Worm (Caenorhabditis elegans) whole organism, dauer: ENCODE results near the gene klp-11.
"Not testable (repeated sequence)": the region's sequence is repeated elsewhere in the genome, so short reads cannot be mapped to it uniquely, and the experiment has no call there.

ENCODE experiments used
- unc-62 ChIP-seq: sonication (generic microtip); optimal IDR thresholded peaks from 2 replicates; lab custom pipeline; 2017; ENCODE audit warnings: missing biosample characterization, missing genetic modification reagents, missing genetic modification characterization

Gene klp-11

DNA sequence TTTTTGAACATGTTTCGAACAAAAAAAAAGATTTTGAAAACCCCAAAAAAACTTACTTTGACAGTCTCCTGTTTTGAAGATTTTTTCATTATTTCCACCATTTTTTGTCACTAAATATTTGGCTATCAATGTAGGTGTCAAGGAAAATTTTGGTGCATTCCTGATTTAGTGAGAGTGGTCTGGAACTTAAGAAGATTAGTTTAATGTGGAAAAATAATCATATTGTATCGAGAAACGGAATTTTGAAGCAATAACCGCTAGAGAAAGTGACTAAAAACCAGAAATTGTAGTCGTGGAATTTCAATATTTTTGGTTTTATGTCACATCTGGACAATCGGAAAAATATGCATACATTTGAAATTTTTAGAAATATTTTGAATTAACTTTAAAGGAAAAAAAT is at the start of gene klp-11, which contains the start of gene F20C5.11:
Gene klp-11 (minus strand): TSS at position 171 of the 400 bp plus-strand sequence.
Gene F20C5.11 (minus strand): TSS at position 101 of the 400 bp plus-strand sequence.
- TF ChIP-seq unc-62 (GFP tag; lab: Kevin White, UChicago) = no peak

DNA sequence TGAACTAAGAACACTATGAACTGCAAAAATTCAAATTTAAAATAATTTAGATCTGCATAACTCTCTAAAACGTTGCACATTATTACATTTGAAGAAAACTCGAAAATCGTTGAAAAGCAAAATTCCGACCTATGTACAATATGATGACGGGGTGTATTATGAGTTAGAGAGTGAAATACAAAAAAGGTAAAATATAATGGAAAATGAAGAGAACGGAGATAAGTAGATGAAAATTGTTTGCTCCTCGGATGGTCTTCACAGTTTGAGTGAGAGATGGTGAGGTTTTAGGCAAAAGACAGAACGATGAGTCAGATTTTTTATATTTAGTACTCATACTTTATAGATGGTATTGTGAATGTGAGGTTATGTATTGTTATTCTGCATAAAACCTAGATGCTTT is 45.5 kb upstream of the klp-11 start:
- no peak for TF ChIP-seq unc-62 (GFP tag; lab: Kevin White, UChicago)

DNA sequence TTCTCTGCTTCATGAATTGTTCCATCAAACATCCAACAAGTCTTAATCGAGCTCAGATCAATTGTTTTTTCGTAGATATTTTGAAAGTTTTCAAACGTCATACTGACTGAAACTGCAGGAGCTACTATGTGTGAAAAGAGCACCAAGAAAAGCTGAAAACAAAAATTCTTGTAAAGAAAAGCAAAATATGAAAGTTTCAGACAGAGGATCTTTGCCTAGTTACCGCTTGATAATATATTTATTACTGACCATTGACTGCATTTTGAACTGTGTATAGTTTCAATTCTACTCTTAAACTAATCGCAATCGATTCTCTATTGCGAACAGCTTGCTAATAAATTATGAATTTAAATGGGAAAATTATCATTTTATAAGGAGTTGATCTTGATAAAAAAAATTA is 36.4 kb upstream of the klp-11 start, which contains the start of gene clec-182:
Gene clec-182 (minus strand): TSS at position 101 of the 400 bp plus-strand sequence.
- TF ChIP-seq unc-62 (GFP tag; lab: Kevin White, UChicago) = no peak

ce11 chrIV:8796246-8796645 is 34.4 kb upstream of the klp-11 start:
- TF ChIP-seq unc-62 (GFP tag; lab: Kevin White, UChicago) = no peak

DNA sequence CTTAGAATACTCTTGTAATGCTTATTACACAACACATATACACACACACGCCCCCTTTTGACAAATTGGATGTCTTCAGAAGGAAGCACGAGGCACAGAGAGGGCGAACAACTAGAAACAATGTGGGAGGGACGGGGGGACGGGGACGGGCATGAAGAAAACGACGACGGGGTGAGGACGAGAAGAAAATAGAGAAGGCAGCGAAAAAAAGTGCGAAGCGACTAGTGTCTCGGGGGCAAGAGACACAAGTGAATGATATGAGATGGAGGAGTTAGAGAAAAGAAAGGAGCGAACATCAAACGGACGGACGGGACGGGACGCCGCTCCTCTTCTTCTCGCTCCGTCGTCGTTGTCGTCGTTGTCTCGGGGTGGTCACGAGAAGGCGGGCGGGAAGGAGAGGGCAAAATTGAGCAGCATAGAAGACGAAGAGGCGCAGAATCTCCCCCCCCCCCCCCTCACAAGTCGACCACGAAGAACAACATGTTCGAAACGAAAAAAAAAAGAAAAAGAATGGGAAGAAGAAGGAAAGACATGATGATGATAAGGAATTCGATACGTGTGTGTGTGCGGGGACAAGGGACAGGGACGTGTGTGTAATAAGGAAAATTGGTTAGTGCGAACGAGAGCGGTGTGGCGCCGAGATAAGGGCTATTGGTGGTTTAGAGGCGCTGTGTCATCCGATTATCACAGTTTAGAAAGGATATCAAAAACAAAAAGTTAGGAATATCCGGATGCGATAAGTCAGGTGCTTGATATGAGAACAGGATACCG is 33.2 kb upstream of the klp-11 start:
- no peak for TF ChIP-seq unc-62 (GFP tag; lab: Kevin White, UChicago)

ce11 chrIV:8793223-8793622 is 31.4 kb upstream of the klp-11 start:
- TF ChIP-seq unc-62 (GFP tag; lab: Kevin White, UChicago) = no peak

DNA sequence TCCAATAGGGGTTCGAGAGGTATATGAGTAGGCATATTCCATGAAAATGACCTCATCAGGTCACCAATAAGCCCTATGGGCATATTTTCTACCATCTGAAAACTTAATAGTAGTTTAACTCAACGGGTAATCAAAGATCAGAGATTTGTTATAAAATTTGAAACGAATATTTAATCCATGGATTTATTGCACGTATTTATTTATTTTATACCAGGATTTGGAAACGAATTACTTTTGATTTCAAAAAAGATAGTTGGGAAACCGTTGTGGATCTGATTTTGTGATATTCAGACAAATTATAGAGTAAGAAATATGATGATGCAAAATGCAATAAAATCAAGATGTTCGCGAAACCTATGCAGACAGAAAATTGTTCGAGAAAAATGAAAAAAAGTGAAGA is 30.9 kb upstream of the klp-11 start, which contains the start of gene C33D9.3:
Gene C33D9.3 (minus strand): TSS at position 101 of the 400 bp plus-strand sequence.
- TF ChIP-seq unc-62 (GFP tag; lab: Kevin White, UChicago) = no peak

DNA sequence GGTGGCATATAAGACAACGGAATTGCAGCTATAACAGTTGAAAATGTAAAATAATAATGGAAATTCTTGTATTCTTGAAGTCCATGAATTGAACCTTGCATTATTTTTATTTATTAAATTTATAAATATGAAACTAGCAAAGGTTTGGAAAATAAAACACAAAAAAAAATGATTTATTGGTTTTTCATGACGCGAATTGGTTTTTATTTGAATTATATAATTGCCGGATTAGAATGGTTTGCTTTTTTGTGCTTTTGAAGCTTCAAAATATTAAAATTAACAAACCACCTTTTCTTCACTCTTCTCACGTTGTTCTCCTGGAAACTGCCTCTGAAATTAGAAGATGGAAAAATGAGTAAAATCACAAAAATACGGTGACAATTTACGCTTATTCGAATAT is 28.3 kb upstream of the klp-11 start, which contains the start of gene sru-35:
Gene sru-35 (minus strand): TSS at position 101 of the 400 bp plus-strand sequence.
- no peak for TF ChIP-seq unc-62 (GFP tag; lab: Kevin White, UChicago)

DNA sequence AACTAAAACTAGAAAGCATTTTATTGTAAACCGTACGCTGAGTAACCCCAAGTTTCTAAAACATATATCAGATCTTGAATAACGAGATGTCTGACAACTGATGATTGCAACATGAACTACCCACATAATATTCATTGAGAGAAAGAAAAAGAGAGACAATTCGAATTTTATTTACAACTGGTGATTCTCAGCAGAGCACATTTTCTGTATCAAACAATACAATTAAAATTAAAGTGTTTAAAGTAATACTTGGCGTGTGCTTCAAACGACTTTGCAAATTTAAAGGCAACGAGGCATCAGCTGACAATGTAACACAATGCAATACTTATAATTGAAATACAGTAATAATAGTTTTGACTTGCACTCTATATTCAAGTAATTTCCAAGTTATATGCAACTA is 26.2 kb upstream of the klp-11 start, which contains the start of gene C33D9.10:
Gene C33D9.10 (minus strand): TSS at position 101 of the 400 bp plus-strand sequence.
- not testable (repeated sequence) for TF ChIP-seq unc-62 (GFP tag; lab: Kevin White, UChicago)

DNA sequence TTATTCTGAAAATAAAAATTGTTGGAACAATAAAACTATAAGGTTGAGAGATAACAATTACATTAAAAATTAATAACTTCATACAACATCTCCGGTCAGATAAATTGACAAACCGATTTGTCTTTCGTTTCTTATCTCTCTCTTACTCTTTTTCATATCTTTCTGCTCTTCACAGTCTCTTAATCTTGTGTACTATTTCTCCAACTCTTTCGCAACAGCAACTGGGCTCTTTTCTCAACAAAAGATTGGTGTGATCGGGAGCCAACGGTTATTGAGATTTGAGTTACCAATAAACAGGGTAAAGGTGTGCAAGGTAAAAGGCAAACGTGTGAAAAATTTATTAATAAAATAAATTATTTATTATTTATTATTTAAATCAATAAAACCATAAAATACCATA is 24.8 kb upstream of the klp-11 start, which contains the start of gene C33D9.8:
Gene C33D9.8 (minus strand): TSS at position 99 of the 400 bp plus-strand sequence.
- no peak for TF ChIP-seq unc-62 (GFP tag; lab: Kevin White, UChicago)

DNA sequence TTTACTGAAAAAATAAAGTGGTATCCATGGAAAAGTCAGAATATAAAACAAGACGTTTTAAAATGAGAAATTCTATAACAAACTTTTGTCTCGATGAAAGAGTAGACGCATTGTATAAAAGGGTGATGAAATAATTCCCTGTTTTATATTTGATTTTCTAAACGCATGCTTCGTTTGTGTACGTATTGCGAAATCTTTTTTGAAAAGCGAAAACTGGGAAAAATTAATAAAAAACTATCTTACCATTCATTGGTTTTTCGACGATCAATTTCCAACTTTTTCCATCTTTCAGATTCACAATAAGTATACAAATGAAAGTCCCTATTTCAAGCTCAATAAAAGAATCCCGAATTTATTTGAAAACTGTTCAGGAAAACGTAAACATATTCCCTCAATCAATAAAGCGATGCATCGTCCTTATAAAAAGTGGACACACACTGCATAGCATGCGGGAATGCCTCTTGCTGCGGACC is 23.0 kb upstream of the klp-11 start, which contains the start of gene C33D9.13:
Gene C33D9.13 (minus strand): TSS at position 423 of the 473 bp plus-strand sequence.
- no peak for TF ChIP-seq unc-62 (GFP tag; lab: Kevin White, UChicago)

DNA sequence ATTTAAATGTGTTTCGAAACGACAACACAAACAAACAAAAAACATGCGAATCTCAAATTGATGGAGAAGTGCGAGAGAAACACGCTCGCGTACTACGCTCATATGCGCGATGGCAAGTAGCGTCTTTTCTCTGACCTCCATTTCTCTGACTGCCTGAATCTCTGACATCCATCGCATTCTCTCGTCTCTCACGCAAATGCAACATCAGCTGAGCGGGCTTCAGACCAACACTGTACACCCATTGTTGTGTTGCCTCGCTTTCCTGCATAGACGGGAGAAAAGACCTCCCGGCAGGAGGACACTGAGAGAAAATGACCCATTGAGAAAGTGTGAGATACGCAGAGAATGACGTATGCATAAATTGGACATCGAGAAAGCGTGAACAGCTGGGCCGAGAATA is 20.3 kb upstream of the klp-11 start:
- no peak for TF ChIP-seq unc-62 (GFP tag; lab: Kevin White, UChicago)

ce11 chrIV:8778045-8778444 is 16.2 kb upstream of the klp-11 start, which contains the start of gene C33D9.6:
Gene C33D9.6, minus strand, starts transcription at chrIV:8778145.
- no peak for TF ChIP-seq unc-62 (GFP tag; lab: Kevin White, UChicago)

DNA sequence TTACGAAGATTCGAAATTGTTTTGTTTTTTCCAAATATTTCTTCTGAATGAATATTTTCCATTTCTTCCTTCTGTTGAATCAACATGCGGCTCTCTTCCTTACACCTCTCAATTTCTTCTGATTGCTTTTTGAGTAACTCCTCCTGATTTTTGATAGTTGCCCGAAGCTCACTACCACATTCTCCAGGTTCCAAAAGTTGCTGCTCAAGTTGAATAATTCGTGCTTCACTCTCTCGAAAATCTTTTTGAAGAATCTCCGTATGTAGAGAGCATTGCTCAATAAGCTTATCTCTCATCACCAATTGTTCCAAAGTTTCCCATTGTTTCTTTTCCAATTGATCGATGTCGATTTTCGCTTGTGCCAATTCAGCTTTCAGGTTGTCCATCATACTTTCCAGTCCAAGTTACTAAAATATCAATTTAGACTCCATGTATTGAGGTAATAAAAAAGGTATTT is 11.0 kb upstream of the klp-11 start, which contains the start of gene F20C5.6:
Gene F20C5.6 (minus strand): TSS at position 407 of the 457 bp plus-strand sequence.
- TF ChIP-seq unc-62 (GFP tag; lab: Kevin White, UChicago) = no peak

DNA sequence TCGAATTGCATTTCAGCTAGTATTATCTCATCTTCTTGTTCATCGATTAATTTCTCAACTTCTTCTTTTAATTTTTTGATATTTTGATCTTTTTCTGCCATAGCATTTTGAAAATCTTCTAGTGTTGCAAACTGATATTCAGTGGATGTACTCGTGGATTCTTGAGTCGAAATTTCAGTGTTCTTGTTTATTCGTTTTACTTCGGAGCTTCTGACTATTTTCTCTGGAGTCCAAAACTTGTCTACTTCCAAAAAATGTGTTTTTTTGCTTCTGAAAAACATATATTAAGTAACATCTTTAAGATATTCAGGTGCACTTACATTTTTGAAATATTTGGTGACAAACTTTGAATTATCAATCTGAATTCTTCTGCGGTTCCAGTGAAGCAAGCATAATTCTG is 7.7 kb upstream of the klp-11 start, which contains the start of gene F20C5.5:
Gene F20C5.5 (minus strand): TSS at position 101 of the 400 bp plus-strand sequence.
- TF ChIP-seq unc-62 (GFP tag; lab: Kevin White, UChicago) = no peak

ce11 chrIV:8764567-8764966 is 2.7 kb upstream of the klp-11 start, which contains the start of gene cdc-50.B:
Gene cdc-50.B, plus strand, starts transcription at chrIV:8764867.
- TF ChIP-seq unc-62 (GFP tag; lab: Kevin White, UChicago) = no peak
